Worm (Caenorhabditis elegans) whole organism, early embryonic: ENCODE results near the gene M28.8.

Experiments used
- aly-1 ChIP-seq: sonication (generic microtip); optimal IDR thresholded peaks from 2 replicates; lab custom pipeline; 2016; ENCODE audit warnings: missing genetic modification characterization, missing compliant biosample characterization
- ama-1 ChIP-seq: fragments of 150-350 bp; optimal IDR thresholded peaks from 2 replicates; lab custom pipeline; 2014
- hmbx-1 ChIP-seq: sonication (generic microtip); optimal IDR thresholded peaks from 2 replicates; lab custom pipeline; 2016; ENCODE audit warnings: mild to moderate bottlenecking, missing genetic modification characterization, missing compliant biosample characterization

DNA sequence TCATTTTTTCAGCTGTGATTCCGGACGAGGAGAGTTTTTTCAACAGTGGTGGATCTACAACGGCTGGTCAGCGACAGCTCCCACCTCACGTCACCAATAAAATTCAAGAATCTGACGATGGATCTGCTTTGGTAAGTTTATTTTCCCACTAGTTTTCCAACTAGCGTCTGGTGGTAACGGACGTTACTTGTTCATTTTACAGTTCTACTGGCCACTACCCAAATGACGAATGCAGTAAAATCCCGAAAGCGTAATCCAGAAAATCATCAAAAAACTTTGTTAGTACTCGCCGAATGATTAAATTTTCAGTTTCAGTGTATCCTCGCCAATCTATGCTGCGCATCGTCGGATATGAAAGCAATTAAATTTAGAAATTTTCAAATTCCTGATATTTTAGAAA, 31.5 kb downstream of the M28.8 start:
- no peak for TF ChIP-seq aly-1 (tag; lab: Kevin White, UChicago)
- no peak for TF ChIP-seq hmbx-1 (tag; lab: Kevin White, UChicago)
- no peak for TF ChIP-seq ama-1
